Fruit fly (Drosophila melanogaster): ENCODE results near the gene CG32817.

- no peak for TF ChIP-seq cato (GFP tag; optimal IDR thresholded peaks at IDR 0.05; ENCODE audit: borderline replicate concordance)
- TF ChIP-seq ERR (GFP tag; optimal IDR thresholded peaks at IDR 0.05): no peak
- TF ChIP-seq chinmo (GFP tag; IDR thresholded peaks at IDR 0.05; ENCODE audit: partially characterized antibody): no peak
- no peak for TF ChIP-seq sqz (GFP tag; optimal IDR thresholded peaks at IDR 0.05)
- TF ChIP-seq CG12744 (GFP tag; optimal IDR thresholded peaks at IDR 0.05): no peak
- TF ChIP-seq E2f2 (GFP tag; IDR thresholded peaks at IDR 0.05): no peak
- no peak for TF ChIP-seq CG18764 (GFP tag; optimal IDR thresholded peaks at IDR 0.05)
- no peak for TF ChIP-seq CG14667 (GFP tag; IDR thresholded peaks at IDR 0.05)
- TF ChIP-seq pros (GFP tag; optimal IDR thresholded peaks at IDR 0.05): no peak
- TF ChIP-seq yki (optimal IDR thresholded peaks at IDR 0.05): no peak
- no peak for TF ChIP-seq kni (GFP tag; optimal IDR thresholded peaks at IDR 0.05)
- TF ChIP-seq CG12942 (GFP tag; optimal IDR thresholded peaks at IDR 0.05): no peak
- TF ChIP-seq Jarid2 (GFP tag; optimal IDR thresholded peaks at IDR 0.05): no peak
Measured at dm6 chrX:452716-453115, 26.1 kb upstream of the CG32817 start.

Measured in whole organism, embryonic.